Worm (Caenorhabditis elegans): Measurements from ENCODE around the gene B0334.20.
A peak's percentile ranks its signal among the peaks of the same experiment; 100 is the strongest.

ce11 chrII:11547254-11547687, 47.0 kb upstream of the B0334.20 start, which contains the start of gene F54D5.7:
- TF ChIP-seq nhr-11 (tag; optimal IDR thresholded peaks at IDR 0.05) (no peak), ceh-31 (tag; optimal IDR thresholded peaks at IDR 0.05) (no peak), ceh-34 (tag; optimal IDR thresholded peaks at IDR 0.05) (no peak), dmd-4 (tag; optimal IDR thresholded peaks at IDR 0.05; ENCODE audit: borderline replicate concordance) (no peak), elt-2 (tag; optimal IDR thresholded peaks at IDR 0.05) (peak; percentile 30)
